Worm (Caenorhabditis elegans) whole organism, L4 larva: ENCODE measurements around the gene miz-1.

Experiments used
- ZK337.2 ChIP-seq: fragments of 200-800 bp; sonication (Bioruptor generic); IDR thresholded peaks from 2 replicates; pipeline ENCODE4 v1.3.6; 2022; ENCODE audit warnings: missing genetic modification reagents, missing genetic modification characterization, missing compliant biosample characterization
- aha-1 ChIP-seq: fragments of 150-350 bp; peaks from one replicate; lab custom pipeline; 2014; ENCODE audit warnings: missing biosample characterization, missing genetic modification characterization
- egl-27 ChIP-seq: sonication (generic microtip); optimal IDR thresholded peaks from 3 replicates; lab custom pipeline; 2017; ENCODE audit warnings: missing biosample characterization, missing genetic modification reagents, missing genetic modification characterization
- lir-3 ChIP-seq: sonication (generic microtip); optimal IDR thresholded peaks from 2 replicates; lab custom pipeline; 2016; ENCODE audit warnings: mild to moderate bottlenecking, missing genetic modification characterization, missing compliant biosample characterization
- nhr-237 ChIP-seq: sonication (generic microtip); optimal IDR thresholded peaks from 2 replicates; lab custom pipeline; 2017; ENCODE audit warnings: missing biosample characterization, missing genetic modification characterization
- nhr-28 ChIP-seq: fragments of 150-350 bp; optimal IDR thresholded peaks from 2 replicates; lab custom pipeline; 2014; ENCODE audit warnings: missing biosample characterization, missing genetic modification characterization
- nhr-48 ChIP-seq: sonication (generic microtip); optimal IDR thresholded peaks from 2 replicates; lab custom pipeline; 2016; ENCODE audit warnings: mild to moderate bottlenecking, missing genetic modification characterization, missing compliant biosample characterization
- snpc-4 ChIP-seq: fragments of 150-350 bp; optimal IDR thresholded peaks from 2 replicates; lab custom pipeline; 2014; ENCODE audit warnings: missing biosample characterization, missing genetic modification characterization
- zip-2 ChIP-seq: fragments of 150-350 bp; optimal IDR thresholded peaks from 2 replicates; lab custom pipeline; 2014; ENCODE audit warnings: missing biosample characterization, missing genetic modification characterization
- ztf-11 ChIP-seq: fragments of 150-350 bp; optimal IDR thresholded peaks from 2 replicates; lab custom pipeline; 2014; ENCODE audit warnings: missing biosample characterization, missing genetic modification characterization

ce11 chrIV:10803973-10804372 is 8.2 kb upstream of the miz-1 start:
- TF ChIP-seq ztf-11 (tag; lab: Kevin White, UChicago) (no peak), egl-27 (no peak), ZK337.2 (GFP tag; lab: Robert Waterston, UW) (no peak), nhr-28 (no peak), lir-3 (tag; lab: Kevin White, UChicago) (no peak), snpc-4 (tag; lab: Kevin White, UChicago) (no peak), zip-2 (no peak), nhr-48 (tag; lab: Kevin White, UChicago) (no peak), nhr-237 (tag; lab: Kevin White, UChicago) (no peak), aha-1 (tag; lab: Kevin White, UChicago) (peak; percentile 56)
